Fruit fly (Drosophila melanogaster): ENCODE data around the gene CG9631.

DNA sequence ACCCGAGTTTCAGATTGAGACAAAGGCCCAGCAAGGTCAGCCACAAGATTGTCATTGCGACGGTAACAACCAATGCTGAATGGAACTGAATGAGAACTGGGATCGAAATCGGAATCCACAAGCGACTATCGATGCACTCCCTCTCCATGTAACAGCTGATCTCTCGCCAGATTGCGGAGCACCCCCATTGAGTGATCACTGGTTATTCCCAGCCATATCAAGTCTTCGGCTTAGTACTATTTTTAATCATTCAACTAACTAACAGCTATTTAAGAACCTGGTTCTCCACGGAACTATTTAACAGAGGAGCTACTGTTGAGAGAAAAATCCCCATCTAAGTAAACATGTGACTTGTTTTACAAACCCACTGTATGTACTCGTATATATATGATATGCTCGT lies at the start of gene CG9631:
- TF ChIP-seq CG8478 (optimal IDR thresholded peaks at IDR 0.05), result no peak
- TF ChIP-seq CTCF (optimal IDR thresholded peaks at IDR 0.05), result no peak
